Fruit fly (Drosophila melanogaster) whole organism, wandering third instar larva: ENCODE measurements around the gene t-Grip84.

Source experiments
- CG32264 ChIP-seq: fragments of 200-800 bp; sonication (Bioruptor generic); optimal IDR thresholded peaks from 2 replicates; lab custom pipeline; 2016; ENCODE audit warnings: missing biosample characterization, missing genetic modification characterization
- Hr78 ChIP-seq: fragments of >200 bp; optimal IDR thresholded peaks from 2 replicates; lab custom pipeline; 2017; ENCODE audit warnings: missing biosample characterization, missing genetic modification characterization
- Myc ChIP-seq: fragments of >200 bp; optimal IDR thresholded peaks from 2 replicates; lab custom pipeline; 2017
- N ChIP-seq: fragments of >200 bp; optimal IDR thresholded peaks from 2 replicates; lab custom pipeline; 2018; ENCODE audit warnings: missing biosample characterization, missing external identifiers, missing genetic modification characterization
- dsf ChIP-seq: sonication (Bioruptor generic); optimal IDR thresholded peaks from 2 replicates; lab custom pipeline; 2016; ENCODE audit warnings: missing biosample characterization, missing genetic modification characterization, borderline replicate concordance
- psq ChIP-seq: fragments of 200-800 bp; sonication (Bioruptor generic); optimal IDR thresholded peaks from 3 replicates; lab custom pipeline; 2017; ENCODE audit warnings: missing biosample characterization, mild to moderate bottlenecking, missing genetic modification characterization, moderate library complexity
- sage ChIP-seq: fragments of 200-800 bp; sonication (Bioruptor generic); optimal IDR thresholded peaks from 2 replicates; lab custom pipeline; 2016; ENCODE audit warnings: missing biosample characterization, mild to moderate bottlenecking, missing genetic modification characterization

DNA sequence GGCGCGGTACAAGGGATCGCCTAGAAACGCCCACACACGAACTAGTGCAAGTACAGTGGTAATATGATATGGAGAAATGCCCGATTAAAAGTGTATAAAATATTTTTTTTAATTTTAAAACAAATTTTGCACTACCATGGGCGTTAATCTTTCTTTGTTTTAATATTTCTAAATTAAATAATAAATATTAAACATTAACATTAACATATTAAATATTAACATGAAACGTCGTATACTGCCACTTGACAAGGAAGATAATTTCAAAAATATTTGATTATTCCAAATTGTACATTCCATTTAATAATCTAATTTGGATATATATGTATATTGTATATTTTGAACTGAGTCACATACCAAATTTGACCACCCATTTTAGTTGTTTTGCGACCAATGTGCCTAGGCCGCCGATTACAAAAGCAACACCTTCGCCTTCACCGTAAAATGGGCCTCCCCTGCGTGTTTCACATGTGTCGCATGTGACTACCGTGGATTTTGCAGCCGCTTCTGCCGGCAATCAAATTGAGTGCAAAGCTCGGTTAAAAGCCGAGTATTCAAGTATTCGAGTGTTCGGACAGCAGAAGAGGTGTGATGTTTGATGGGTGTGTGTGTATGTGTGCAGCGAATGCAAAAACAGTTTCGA lies 1.4 kb upstream of the t-Grip84 start:
- TF ChIP-seq Hr78 (GFP tag; lab: Kevin White, UChicago) (no peak), N (GFP tag; lab: Kevin White, UChicago) (no peak), psq (GFP tag; lab: Kevin White, UChicago) (no peak), sage (GFP tag; lab: Kevin White, UChicago) (no peak), dsf (GFP tag; lab: Kevin White, UChicago) (no peak), CG32264 (GFP tag; lab: Kevin White, UChicago) (no peak), Myc (no peak)
